Fruit fly (Drosophila melanogaster) whole organism, prepupa: ENCODE measurements around the gene Jupiter.
A peak's percentile ranks its signal among the peaks of the same experiment; 100 is the strongest.

Experiments used
- Blimp-1 ChIP-seq: fragments of 200-800 bp; sonication (Bioruptor generic); optimal IDR thresholded peaks from 3 replicates; lab custom pipeline; 2017; ENCODE audit warnings: missing biosample characterization, missing genetic modification characterization, mild to moderate bottlenecking, moderate library complexity, missing genetic modification reagents
- CG10631 ChIP-seq: fragments of 200-800 bp; sonication (Bioruptor generic); optimal IDR thresholded peaks from 2 replicates; lab custom pipeline; 2016; ENCODE audit warnings: missing biosample characterization, missing genetic modification characterization
- CG10669 ChIP-seq: fragments of 200-800 bp; sonication (Bioruptor generic); optimal IDR thresholded peaks from 3 replicates; lab custom pipeline; 2018; ENCODE audit warnings: missing biosample characterization, mild to moderate bottlenecking, missing genetic modification characterization, moderate library complexity
- CG11294 ChIP-seq: fragments of 200-800 bp; sonication (Bioruptor generic); IDR thresholded peaks from 2 replicates; pipeline ENCODE4 v1.3.6; 2022; ENCODE audit warnings: missing biosample characterization, missing genetic modification characterization
- CG11762 ChIP-seq: fragments of 200-800 bp; sonication (Bioruptor generic); optimal IDR thresholded peaks from 3 replicates; lab custom pipeline; 2016; ENCODE audit warnings: missing biosample characterization, missing genetic modification characterization; ENCODE audit not compliant: insufficient read depth
- CG11902 ChIP-seq: fragments of 200-800 bp; sonication (Bioruptor generic); optimal IDR thresholded peaks from 3 replicates; lab custom pipeline; 2016; ENCODE audit warnings: missing biosample characterization, missing genetic modification characterization
- CG15336 ChIP-seq: fragments of 200-800 bp; sonication (Bioruptor generic); IDR thresholded peaks from 2 replicates; pipeline ENCODE4 v1.3.6; 2022; ENCODE audit warnings: missing biosample characterization, missing genetic modification characterization
- CG1621 ChIP-seq: fragments of 200-800 bp; sonication (Bioruptor generic); optimal IDR thresholded peaks from 3 replicates; lab custom pipeline; 2018; ENCODE audit warnings: missing biosample characterization, mild to moderate bottlenecking, missing genetic modification characterization
- CG16779 ChIP-seq: fragments of 200-800 bp; sonication (Bioruptor generic); optimal IDR thresholded peaks from 3 replicates; lab custom pipeline; 2017; ENCODE audit warnings: missing biosample characterization, mild to moderate bottlenecking, missing genetic modification characterization
- CG3032 ChIP-seq: fragments of 200-800 bp; optimal IDR thresholded peaks from 2 replicates; lab custom pipeline; 2019; ENCODE audit warnings: missing biosample characterization, mild to moderate bottlenecking, missing genetic modification characterization, moderate library complexity
- CG32006 ChIP-seq: fragments of 200-800 bp; sonication (Bioruptor generic); optimal IDR thresholded peaks from 3 replicates; lab custom pipeline; 2017; ENCODE audit warnings: missing biosample characterization, mild to moderate bottlenecking, missing genetic modification characterization
- CG3919 ChIP-seq: fragments of 200-800 bp; sonication (Bioruptor generic); optimal IDR thresholded peaks from 3 replicates; lab custom pipeline; 2016; ENCODE audit warnings: missing biosample characterization, missing genetic modification characterization
- CG4318 ChIP-seq: fragments of 200-800 bp; sonication (Bioruptor generic); optimal IDR thresholded peaks from 3 replicates; lab custom pipeline; 2017; ENCODE audit warnings: missing biosample characterization, mild to moderate bottlenecking, missing genetic modification characterization
- CG6163 ChIP-seq: fragments of 200-800 bp; sonication (Bioruptor generic); IDR thresholded peaks from 3 replicates; pipeline ENCODE4 v1.3.6; 2022; ENCODE audit warnings: missing biosample characterization, missing genetic modification characterization
- CG6276 ChIP-seq: fragments of 200-800 bp; sonication (Bioruptor generic); optimal IDR thresholded peaks from 2 replicates; lab custom pipeline; 2017; ENCODE audit warnings: missing biosample characterization, mild to moderate bottlenecking, missing genetic modification characterization
- CG6792 ChIP-seq: fragments of 200-800 bp; sonication (Bioruptor generic); optimal IDR thresholded peaks from 3 replicates; lab custom pipeline; 2016; ENCODE audit warnings: missing biosample characterization, missing genetic modification characterization
- CG6808 ChIP-seq: fragments of 200-800 bp; sonication (Bioruptor generic); optimal IDR thresholded peaks from 3 replicates; lab custom pipeline; 2017; ENCODE audit warnings: missing biosample characterization, missing genetic modification characterization, mild to moderate bottlenecking, moderate library complexity, missing genetic modification reagents
- CG7368 ChIP-seq: fragments of 200-800 bp; sonication (Bioruptor generic); optimal IDR thresholded peaks from 3 replicates; lab custom pipeline; 2016; ENCODE audit warnings: missing biosample characterization, missing genetic modification characterization
- CG8119 ChIP-seq: fragments of 200-800 bp; sonication (Bioruptor generic); IDR thresholded peaks from 3 replicates; pipeline ENCODE4 v1.3.6; 2022; ENCODE audit warnings: missing biosample characterization, missing genetic modification characterization
- CG8319 ChIP-seq: fragments of 200-800 bp; sonication (Bioruptor generic); optimal IDR thresholded peaks from 3 replicates; lab custom pipeline; 2016; ENCODE audit warnings: missing biosample characterization, missing genetic modification characterization
- CG8632 ChIP-seq: fragments of 200-800 bp; sonication (Bioruptor generic); optimal IDR thresholded peaks from 3 replicates; lab custom pipeline; 2016; ENCODE audit warnings: missing biosample characterization, missing genetic modification characterization
- CG9139 ChIP-seq: fragments of 200-800 bp; sonication (Bioruptor generic); optimal IDR thresholded peaks from 3 replicates; lab custom pipeline; 2017; ENCODE audit warnings: missing biosample characterization, mild to moderate bottlenecking, missing genetic modification characterization
- Eip75B ChIP-seq: fragments of 200-800 bp; sonication (Bioruptor generic); optimal IDR thresholded peaks from 3 replicates; lab custom pipeline; 2016; ENCODE audit warnings: missing biosample characterization, missing genetic modification characterization
- Eip78C ChIP-seq: fragments of 200-800 bp; sonication (Bioruptor generic); peaks from one replicate; lab custom pipeline; 2016; ENCODE audit warnings: missing biosample characterization, missing genetic modification characterization
- Ets96B ChIP-seq: fragments of 200-800 bp; optimal IDR thresholded peaks from 2 replicates; lab custom pipeline; 2019; ENCODE audit warnings: missing biosample characterization, mild to moderate bottlenecking, missing genetic modification characterization, moderate library complexity
- Gug ChIP-seq: fragments of 200-800 bp; sonication (Bioruptor generic); IDR thresholded peaks from 2 replicates; pipeline ENCODE4 v1.3.6; 2022; ENCODE audit warnings: missing biosample characterization, missing genetic modification characterization
- Hr38 ChIP-seq: sonication (Bioruptor generic); optimal IDR thresholded peaks from 2 replicates; lab custom pipeline; 2016; ENCODE audit warnings: missing biosample characterization, missing genetic modification characterization
- Hr39 ChIP-seq: fragments of 200-800 bp; sonication (Bioruptor generic); optimal IDR thresholded peaks from 2 replicates; lab custom pipeline; 2016; ENCODE audit warnings: missing biosample characterization, missing genetic modification characterization
- Hr4 ChIP-seq: fragments of 200-800 bp; sonication (Bioruptor generic); optimal IDR thresholded peaks from 3 replicates; lab custom pipeline; 2016; ENCODE audit warnings: missing biosample characterization, missing genetic modification characterization
- Lpt ChIP-seq: fragments of 200-800 bp; sonication (Bioruptor generic); optimal IDR thresholded peaks from 3 replicates; lab custom pipeline; 2016; ENCODE audit warnings: missing biosample characterization, missing genetic modification characterization
- Met ChIP-seq: fragments of 200-800 bp; sonication (Bioruptor generic); optimal IDR thresholded peaks from 3 replicates; lab custom pipeline; 2016; ENCODE audit warnings: missing biosample characterization, missing genetic modification characterization
- OdsH ChIP-seq: fragments of 200-800 bp; sonication (Bioruptor generic); optimal IDR thresholded peaks from 3 replicates; lab custom pipeline; 2016; ENCODE audit warnings: missing biosample characterization, missing genetic modification characterization
- Sox14 ChIP-seq: fragments of 200-800 bp; sonication (Bioruptor generic); optimal IDR thresholded peaks from 3 replicates; lab custom pipeline; 2016; ENCODE audit warnings: missing biosample characterization, missing genetic modification characterization
- Sox15 ChIP-seq: fragments of 200-800 bp; sonication (Bioruptor generic); optimal IDR thresholded peaks from 3 replicates; lab custom pipeline; 2016; ENCODE audit warnings: missing biosample characterization, missing genetic modification characterization
- achi ChIP-seq: fragments of 200-800 bp; sonication (Bioruptor generic); optimal IDR thresholded peaks from 3 replicates; lab custom pipeline; 2016; ENCODE audit warnings: missing biosample characterization, missing genetic modification characterization
- acj6 ChIP-seq: fragments of 200-800 bp; sonication (Bioruptor generic); optimal IDR thresholded peaks from 3 replicates; lab custom pipeline; 2016; ENCODE audit warnings: missing biosample characterization, missing genetic modification characterization
- eg ChIP-seq: fragments of 200-800 bp; sonication (Bioruptor generic); IDR thresholded peaks from 3 replicates; pipeline ENCODE4 v1.3.6; 2022; ENCODE audit warnings: missing biosample characterization, missing genetic modification characterization
- fd59A ChIP-seq: fragments of 200-800 bp; sonication (Bioruptor generic); optimal IDR thresholded peaks from 2 replicates; lab custom pipeline; 2017; ENCODE audit warnings: missing biosample characterization, mild to moderate bottlenecking, missing genetic modification characterization, missing genetic modification reagents
- fd85E ChIP-seq: fragments of 200-800 bp; sonication (Bioruptor generic); optimal IDR thresholded peaks from 3 replicates; lab custom pipeline; 2016; ENCODE audit warnings: missing biosample characterization, missing genetic modification characterization
- lz ChIP-seq: fragments of 200-800 bp; sonication (Bioruptor generic); optimal IDR thresholded peaks from 3 replicates; lab custom pipeline; 2016; ENCODE audit warnings: missing biosample characterization, missing genetic modification characterization
- net ChIP-seq: fragments of 200-800 bp; sonication (Bioruptor generic); optimal IDR thresholded peaks from 3 replicates; lab custom pipeline; 2016; ENCODE audit warnings: missing biosample characterization, missing genetic modification characterization
- pdm3 ChIP-seq: fragments of 200-800 bp; sonication (Bioruptor generic); optimal IDR thresholded peaks from 3 replicates; lab custom pipeline; 2016; ENCODE audit warnings: missing biosample characterization, missing genetic modification characterization
- salr ChIP-seq, 2 experiments: fragments of 200-800 bp; sonication (Bioruptor generic); optimal IDR thresholded peaks; 3 replicates each; lab custom pipeline; 2016 to 2018; ENCODE audit warnings: missing biosample characterization in 2 of 2, missing genetic modification characterization in 2 of 2, mild to moderate bottlenecking in 1 of 2
- spab ChIP-seq: fragments of 200-800 bp; sonication (Bioruptor generic); optimal IDR thresholded peaks from 2 replicates; lab custom pipeline; 2017; ENCODE audit warnings: missing biosample characterization, mild to moderate bottlenecking, missing genetic modification characterization, missing genetic modification reagents
- svp ChIP-seq: fragments of 200-800 bp; sonication (Bioruptor generic); peaks from one replicate; lab custom pipeline; 2016; ENCODE audit warnings: missing biosample characterization, missing genetic modification characterization
- topi ChIP-seq: fragments of 200-800 bp; sonication (Bioruptor generic); optimal IDR thresholded peaks from 3 replicates; lab custom pipeline; 2016; ENCODE audit warnings: missing biosample characterization, missing genetic modification characterization
- vri ChIP-seq: fragments of 200-800 bp; sonication (Bioruptor generic); optimal IDR thresholded peaks from 3 replicates; lab custom pipeline; 2016; ENCODE audit warnings: missing biosample characterization, mild to moderate bottlenecking, missing genetic modification characterization

Gene Jupiter

DNA sequence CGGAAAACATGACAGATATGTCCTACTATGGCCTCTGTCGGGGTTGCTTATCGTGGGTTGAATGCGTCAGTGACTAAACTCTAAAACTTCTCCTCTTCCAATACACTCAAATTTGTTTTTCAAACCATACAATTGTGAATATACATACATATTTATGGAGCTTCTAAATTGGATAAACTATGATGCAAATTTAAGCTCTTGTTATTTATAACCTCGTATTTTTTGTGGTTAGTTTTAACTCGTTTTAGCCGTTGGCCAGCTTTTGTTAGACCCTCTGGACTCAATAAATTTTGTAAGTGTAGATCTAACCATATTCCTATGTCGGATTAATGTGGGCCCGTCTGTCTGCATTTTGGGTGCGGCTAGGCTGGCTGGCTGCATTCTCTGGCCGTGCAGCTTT, 2.3 kb downstream of the Jupiter start:
- TF ChIP-seq eg (GFP tag; lab: Robert Waterston, UW): peak; percentile 6; the same call in 1 of the 3 replicates
- TF ChIP-seq fd85E (GFP tag; lab: Kevin White, UChicago): no peak
- TF ChIP-seq CG6792 (GFP tag; lab: Kevin White, UChicago): peak; percentile 11
- no peak for TF ChIP-seq CG11902 (GFP tag; lab: Kevin White, UChicago)
- TF ChIP-seq Hr4 (GFP tag; lab: Kevin White, UChicago): peak; percentile 55
- TF ChIP-seq Sox15 (GFP tag; lab: Kevin White, UChicago): no peak
- peak; percentile 66; the same call in 2 of the 3 replicates for TF ChIP-seq CG8119 (GFP tag; lab: Robert Waterston, UW)
- TF ChIP-seq CG16779 (tag; lab: Kevin White, UChicago): no peak
- TF ChIP-seq svp (GFP tag; lab: Kevin White, UChicago): no peak
- TF ChIP-seq CG15336: peak; percentile 52
- peak; percentile 55 for TF ChIP-seq CG6276
- no peak for TF ChIP-seq CG8632
- TF ChIP-seq OdsH (GFP tag; lab: Kevin White, UChicago): peak; percentile 4
- peak; percentile 67 for TF ChIP-seq CG32006 (GFP tag; lab: Kevin White, UChicago)
- TF ChIP-seq fd59A: peak; percentile 17
- TF ChIP-seq Eip78C (GFP tag; lab: Kevin White, UChicago): peak; percentile 86
- TF ChIP-seq CG6808: peak; percentile 7
- peak; percentile 19 for TF ChIP-seq CG10669 (GFP tag; lab: Kevin White, UChicago)
- no peak for TF ChIP-seq Lpt (GFP tag; lab: Kevin White, UChicago)
- TF ChIP-seq acj6 (GFP tag; lab: Kevin White, UChicago): peak; percentile 15
- no peak for TF ChIP-seq CG11762 (GFP tag; lab: Kevin White, UChicago)
- peak; percentile 10 for TF ChIP-seq CG1621 (tag; lab: Kevin White, UChicago)
- TF ChIP-seq CG3032 (tag; lab: Kevin White, UChicago): peak; percentile 15
- TF ChIP-seq achi (GFP tag; lab: Kevin White, UChicago): peak; percentile 41
- no peak for TF ChIP-seq CG9139
- peak; percentile 29 for TF ChIP-seq Eip75B
- peak; percentile 2 for TF ChIP-seq CG7368
- TF ChIP-seq Met (GFP tag; lab: Kevin White, UChicago): no peak
- peak; percentile 31; the same call in 1 of the 3 replicates for TF ChIP-seq CG6163 (GFP tag; lab: Robert Waterston, UW)
- TF ChIP-seq Sox14 (GFP tag; lab: Kevin White, UChicago): peak; percentile 44
- TF ChIP-seq Blimp-1 (GFP tag; lab: Kevin White, UChicago): no peak
- peak; percentile 51 for TF ChIP-seq CG10631 (GFP tag; lab: Kevin White, UChicago)
- TF ChIP-seq CG3919 (GFP tag; lab: Kevin White, UChicago): peak; percentile 21
- peak in 1 of 2 experiments; percentile 31 for TF ChIP-seq salr (GFP tag; optimal IDR thresholded peaks at IDR 0.05; lab: Kevin White, UChicago)
- TF ChIP-seq CG4318: no peak
- peak; percentile 38 for TF ChIP-seq pdm3 (GFP tag; lab: Kevin White, UChicago)
- peak; percentile 45 for TF ChIP-seq Ets96B (tag; lab: Kevin White, UChicago)

dm6 chr3R:11616219-11616618, 3.5 kb downstream of the Jupiter start:
- TF ChIP-seq CG7368: no peak
- TF ChIP-seq spab (GFP tag; lab: Kevin White, UChicago): peak; percentile 15
- TF ChIP-seq Eip75B: no peak
- TF ChIP-seq Hr4 (GFP tag; lab: Kevin White, UChicago): peak; percentile 52
- peak; percentile 43 for TF ChIP-seq CG3032 (tag; lab: Kevin White, UChicago)
- peak; percentile 31 for TF ChIP-seq OdsH (GFP tag; lab: Kevin White, UChicago)
- no peak for TF ChIP-seq CG8319
- no peak for TF ChIP-seq Met (GFP tag; lab: Kevin White, UChicago)
- no peak for TF ChIP-seq CG11294 (GFP tag; lab: Robert Waterston, UW)
- TF ChIP-seq CG16779 (tag; lab: Kevin White, UChicago): peak; percentile 0
- TF ChIP-seq CG3919 (GFP tag; lab: Kevin White, UChicago): peak; percentile 14
- TF ChIP-seq Gug (GFP tag; lab: Robert Waterston, UW): no peak
- TF ChIP-seq CG15336: peak; percentile 55
- TF ChIP-seq pdm3 (GFP tag; lab: Kevin White, UChicago): peak; percentile 9
- TF ChIP-seq acj6 (GFP tag; lab: Kevin White, UChicago): peak; percentile 46
- peak; percentile 17 for TF ChIP-seq Hr39 (GFP tag; lab: Kevin White, UChicago)
- peak; percentile 46 for TF ChIP-seq Ets96B (tag; lab: Kevin White, UChicago)
- TF ChIP-seq CG10669 (GFP tag; lab: Kevin White, UChicago): peak; percentile 33
- TF ChIP-seq CG8632: peak; percentile 11
- peak; percentile 53 for TF ChIP-seq net
- TF ChIP-seq CG8119 (GFP tag; lab: Robert Waterston, UW): peak; percentile 63
- peak; percentile 26 for TF ChIP-seq achi (GFP tag; lab: Kevin White, UChicago)
- peak in 1 of 2 experiments; percentile 64 for TF ChIP-seq salr (GFP tag; optimal IDR thresholded peaks at IDR 0.05; lab: Kevin White, UChicago)
- TF ChIP-seq vri (GFP tag; lab: Kevin White, UChicago): no peak
- peak; percentile 35 for TF ChIP-seq CG4318
- TF ChIP-seq CG11902 (GFP tag; lab: Kevin White, UChicago): no peak
- peak; percentile 67 for TF ChIP-seq CG6276
- peak; percentile 11 for TF ChIP-seq lz (GFP tag; lab: Kevin White, UChicago)
- TF ChIP-seq CG10631 (GFP tag; lab: Kevin White, UChicago): peak; percentile 21
- peak; percentile 68 for TF ChIP-seq CG6808
- TF ChIP-seq topi: peak; percentile 4
- TF ChIP-seq Hr38 (GFP tag; lab: Kevin White, UChicago): no peak
- TF ChIP-seq Eip78C (GFP tag; lab: Kevin White, UChicago): peak; percentile 84
- TF ChIP-seq CG6792 (GFP tag; lab: Kevin White, UChicago): no peak
